Worm (Caenorhabditis elegans): ENCODE measurements around the gene daf-12.

The daf-12 gene

ce11 chrX:10623119-10623518, 12.6 kb upstream of the daf-12 start:
- TF ChIP-seq lsy-27 (tag; optimal IDR thresholded peaks at IDR 0.05; ENCODE audit: borderline replicate concordance, insufficient read depth) (no peak), rcor-1 (GFP tag; IDR thresholded peaks at IDR 0.05) (no peak), ets-4 (GFP tag; optimal IDR thresholded peaks at IDR 0.05) (no peak), hlh-12 (tag; optimal IDR thresholded peaks at IDR 0.05) (no peak), C06A6.2 (GFP tag; conservative IDR thresholded peaks at IDR 0.05) (no peak), snpc-3.4 (tag; optimal IDR thresholded peaks at IDR 0.05) (no peak), nhr-120 (GFP tag; IDR thresholded peaks at IDR 0.05) (no peak), F10E7.11 (tag; optimal IDR thresholded peaks at IDR 0.05) (no peak), madf-6 (GFP tag; IDR thresholded peaks at IDR 0.05) (no peak), dpl-1 (GFP tag; optimal IDR thresholded peaks at IDR 0.05) (no peak), ZK185.1 (tag; optimal IDR thresholded peaks at IDR 0.05; ENCODE audit: poor library complexity, severe bottlenecking) (no peak), nfya-2 (GFP tag; IDR thresholded peaks at IDR 0.05) (no peak), him-1 (tag; optimal IDR thresholded peaks at IDR 0.05) (no peak)

DNA sequence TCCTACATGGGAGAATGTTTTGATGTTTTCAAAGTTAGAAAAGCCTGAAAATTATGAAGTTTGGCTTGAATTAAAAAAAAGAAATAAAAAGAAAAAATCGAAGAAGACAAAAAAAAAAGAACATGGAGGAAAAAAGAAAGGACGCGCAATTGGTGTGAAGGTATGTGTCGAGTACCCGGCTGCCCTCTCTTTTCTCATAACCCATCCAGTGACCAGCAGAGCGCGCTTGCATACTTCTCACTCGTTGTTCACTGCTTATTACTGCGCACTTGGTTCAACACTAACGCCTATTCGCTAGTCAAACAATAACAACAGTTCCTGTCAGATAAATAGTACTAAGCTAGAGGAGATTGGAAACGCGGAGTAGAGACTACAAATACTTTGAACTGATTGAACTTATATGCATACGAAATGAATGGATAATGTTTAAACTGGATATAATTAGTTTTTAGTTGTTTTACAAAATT, 11.5 kb upstream of the daf-12 start, which contains the start of gene abl-1:
abl-1 (minus strand) TSS at position 51 of the 467 bp plus-strand sequence.
- peak; percentile 73 for TF ChIP-seq mcd-1 (GFP tag; IDR thresholded peaks at IDR 0.05)
- TF ChIP-seq rcor-1 (GFP tag; IDR thresholded peaks at IDR 0.05) = no peak

ce11 chrX:10628454-10628853, 7.3 kb upstream of the daf-12 start, which contains the start of gene M79.2:
Gene M79.2 (minus strand): TSS chrX:10628807.
- TF ChIP-seq somi-1 (GFP tag; optimal IDR thresholded peaks at IDR 0.05) (no peak), aptf-2 (GFP tag; conservative IDR thresholded peaks at IDR 0.05) (no peak), T07F8.4 (tag; optimal IDR thresholded peaks at IDR 0.05) (no peak), ztf-22 (GFP tag; optimal IDR thresholded peaks at IDR 0.05) (no peak), tbp1 (GFP tag; optimal IDR thresholded peaks at IDR 0.05) (no peak)

ce11 chrX:10629117-10629516, 6.6 kb upstream of the daf-12 start:
- no peak for TF ChIP-seq sptf-2 (GFP tag; optimal IDR thresholded peaks at IDR 0.05)
- no peak for TF ChIP-seq nhr-27 (tag; optimal IDR thresholded peaks at IDR 0.05)
- no peak for TF ChIP-seq rec-8 (tag; optimal IDR thresholded peaks at IDR 0.05)
- no peak for TF ChIP-seq F39B2.1 (GFP tag; IDR thresholded peaks at IDR 0.05)
- TF ChIP-seq lin-26 (GFP tag; IDR thresholded peaks at IDR 0.05) = no peak
- TF ChIP-seq T26A5.8 (tag; optimal IDR thresholded peaks at IDR 0.05) = no peak
- no peak for TF ChIP-seq efl-1 (GFP tag; optimal IDR thresholded peaks at IDR 0.05)
- TF ChIP-seq cebp-1 (GFP tag; IDR thresholded peaks at IDR 0.05) = no peak
- no peak for TF ChIP-seq cebp-1 (tag; optimal IDR thresholded peaks at IDR 0.05)
- no peak for TF ChIP-seq K12H6.12 (tag; optimal IDR thresholded peaks at IDR 0.05)
- TF ChIP-seq nhr-179 (tag; optimal IDR thresholded peaks at IDR 0.05) = no peak
- no peak for TF ChIP-seq egl-18 (GFP tag; IDR thresholded peaks at IDR 0.05)
- no peak for TF ChIP-seq B0336.3 (GFP tag; IDR thresholded peaks at IDR 0.05)
- TF ChIP-seq hlh-12 (tag; optimal IDR thresholded peaks at IDR 0.05) = no peak
- no peak for TF ChIP-seq somi-1 (GFP tag; optimal IDR thresholded peaks at IDR 0.05)
- TF ChIP-seq C17E4.6 (GFP tag; IDR thresholded peaks at IDR 0.05) = no peak
- TF ChIP-seq ceh-58 (GFP tag; IDR thresholded peaks at IDR 0.05) = no peak
